Worm (Caenorhabditis elegans) whole organism, L4/young adult: ENCODE results near the gene T01D3.6.

Experiments
- W03F9.2 ChIP-seq: fragments of 150-350 bp; optimal IDR thresholded peaks from 2 replicates; lab custom pipeline; 2014; ENCODE audit warnings: missing biosample characterization, missing genetic modification characterization
- dao-5 ChIP-seq: sonication (generic microtip); optimal IDR thresholded peaks from 2 replicates; lab custom pipeline; 2016; ENCODE audit warnings: missing genotype, missing genetic modification characterization, moderate library complexity, missing compliant biosample characterization
- him-1 ChIP-seq: sonication (generic microtip); optimal IDR thresholded peaks from 2 replicates; lab custom pipeline; 2016; ENCODE audit warnings: missing genotype, missing genetic modification reagents, missing genetic modification characterization, missing compliant biosample characterization

Gene T01D3.6

ce11 chrV:13711060-13711459, 5.6 kb upstream of the T01D3.6 start, which contains the start of gene srx-96:
Gene srx-96 (plus strand): TSS chrV:13711360.
- TF ChIP-seq him-1 (tag; lab: Kevin White, UChicago): no peak
- no peak for TF ChIP-seq W03F9.2 (tag; lab: Kevin White, UChicago)
- TF ChIP-seq dao-5 (tag; lab: Kevin White, UChicago): no peak

DNA sequence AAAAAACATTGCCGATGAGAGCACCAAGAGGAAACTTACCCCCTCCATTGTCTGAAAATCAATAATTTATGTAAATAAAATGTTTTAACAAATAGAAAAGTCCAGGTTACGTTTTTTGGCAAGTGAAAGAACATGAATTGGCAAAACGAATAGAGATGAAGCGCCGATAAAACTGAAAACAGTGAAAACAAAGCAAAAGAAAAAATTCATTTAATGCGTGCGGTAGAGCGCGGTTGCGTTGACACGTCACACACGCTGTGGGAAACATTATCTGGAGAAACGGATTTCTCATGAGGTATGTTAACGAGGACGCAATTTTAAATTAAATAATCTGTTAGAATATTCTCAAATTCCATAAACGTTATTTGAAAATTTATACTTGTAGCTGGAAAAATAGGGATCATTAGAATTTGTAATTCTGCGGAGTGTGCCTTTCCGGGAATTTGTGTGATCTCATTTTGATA, 1.4 kb upstream of the T01D3.6 start, which contains the start of gene zipt-9:
Gene zipt-9, minus strand, starts transcription at position 51 of the 464 bp plus-strand sequence.
- TF ChIP-seq W03F9.2 (tag; lab: Kevin White, UChicago): no peak
- peak; percentile 30 for TF ChIP-seq him-1 (tag; lab: Kevin White, UChicago)

DNA sequence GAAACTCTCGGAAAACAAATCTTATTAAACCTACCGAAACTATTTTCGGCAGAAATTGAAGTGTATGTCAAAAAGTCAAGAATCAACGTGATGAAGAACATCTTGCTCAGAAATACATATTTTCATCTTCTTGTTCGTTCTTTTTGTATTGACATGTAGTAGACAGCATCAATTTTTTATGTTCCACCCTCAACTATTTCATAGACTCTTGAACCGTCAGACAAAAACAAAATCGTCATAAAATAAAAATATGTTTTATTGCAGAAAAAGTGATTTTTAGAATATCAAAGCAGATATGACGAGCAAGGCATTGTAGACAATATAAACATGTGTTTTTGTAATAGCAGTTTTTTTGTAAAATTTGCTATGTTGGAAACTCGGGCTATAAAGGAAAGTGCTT, 8.2 kb downstream of the T01D3.6 start, which contains the start of gene F35E12.2:
Gene F35E12.2, minus strand, starts transcription at position 101 of the 400 bp plus-strand sequence.
- TF ChIP-seq dao-5 (tag; lab: Kevin White, UChicago) (no peak), him-1 (tag; lab: Kevin White, UChicago) (no peak), W03F9.2 (tag; lab: Kevin White, UChicago) (no peak)

ce11 chrV:13725574-13725973, 8.9 kb downstream of the T01D3.6 start, which contains the start of gene fbxa-181:
Gene fbxa-181 (plus strand): TSS chrV:13725874.
- TF ChIP-seq dao-5 (tag; lab: Kevin White, UChicago): no peak
- no peak for TF ChIP-seq W03F9.2 (tag; lab: Kevin White, UChicago)
- no peak for TF ChIP-seq him-1 (tag; lab: Kevin White, UChicago)

DNA sequence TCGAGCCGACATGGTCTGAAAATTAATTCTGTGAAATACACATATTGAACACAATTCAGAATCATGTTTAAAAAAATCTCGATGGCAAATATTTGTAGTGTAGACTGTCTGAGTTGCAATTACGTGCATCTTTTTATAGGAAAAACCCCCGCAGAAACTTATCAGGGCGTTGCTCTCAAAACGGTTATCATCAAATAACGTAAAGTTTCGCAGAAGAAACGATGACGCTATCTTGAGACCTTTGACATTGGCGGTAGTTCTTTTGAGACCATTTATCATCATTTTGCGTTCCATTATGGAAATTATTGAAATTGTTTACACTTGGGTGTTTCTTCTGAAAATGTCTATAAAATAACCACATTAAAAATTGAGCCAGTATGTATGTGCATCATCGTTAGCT, 14.1 kb downstream of the T01D3.6 start, which contains the start of gene dct-17:
Gene dct-17, minus strand, starts transcription at position 23 of the 400 bp plus-strand sequence.
- no peak for TF ChIP-seq W03F9.2 (tag; lab: Kevin White, UChicago)
- TF ChIP-seq him-1 (tag; lab: Kevin White, UChicago): no peak
- TF ChIP-seq dao-5 (tag; lab: Kevin White, UChicago): no peak

ce11 chrV:13736147-13736546, 19.5 kb downstream of the T01D3.6 start, which contains the start of gene F35E12.6:
Gene F35E12.6 (minus strand): TSS chrV:13736247.
- no peak for TF ChIP-seq W03F9.2 (tag; lab: Kevin White, UChicago)
- no peak for TF ChIP-seq dao-5 (tag; lab: Kevin White, UChicago)
- TF ChIP-seq him-1 (tag; lab: Kevin White, UChicago): no peak

ce11 chrV:13738374-13738773, 21.8 kb downstream of the T01D3.6 start, which contains the start of gene irg-5:
Gene irg-5 (minus strand): TSS chrV:13738474.
- TF ChIP-seq him-1 (tag; lab: Kevin White, UChicago) (no peak), W03F9.2 (tag; lab: Kevin White, UChicago) (no peak), dao-5 (tag; lab: Kevin White, UChicago) (no peak)

- TF ChIP-seq him-1 (tag; lab: Kevin White, UChicago) (no peak), dao-5 (tag; lab: Kevin White, UChicago) (no peak), W03F9.2 (tag; lab: Kevin White, UChicago) (no peak)
Observed at ce11 chrV:13739901-13740300, 23.3 kb downstream of the T01D3.6 start.

DNA sequence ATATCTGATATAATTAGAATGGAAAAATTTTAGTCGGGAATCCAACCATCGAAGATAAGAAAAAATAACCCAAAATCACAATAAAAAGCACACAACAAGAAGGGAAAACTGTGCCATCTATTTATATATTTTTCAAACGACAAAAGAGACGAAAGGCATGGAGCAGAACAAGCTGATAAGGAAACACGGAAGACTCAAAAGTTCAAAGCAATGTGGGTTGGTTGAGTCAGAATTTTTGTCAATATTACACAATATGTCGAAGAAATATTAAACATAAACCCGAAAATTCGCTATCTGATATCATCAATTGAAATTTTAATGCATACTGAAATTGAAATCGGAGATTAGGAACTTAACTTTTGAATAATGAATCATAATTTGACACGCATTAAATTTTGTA, 28.3 kb downstream of the T01D3.6 start, which contains the start of gene F35E12.9:
Gene F35E12.9, minus strand, starts transcription at position 227 of the 400 bp plus-strand sequence.
- no peak for TF ChIP-seq W03F9.2 (tag; lab: Kevin White, UChicago)
- TF ChIP-seq him-1 (tag; lab: Kevin White, UChicago): no peak
- no peak for TF ChIP-seq dao-5 (tag; lab: Kevin White, UChicago)

DNA sequence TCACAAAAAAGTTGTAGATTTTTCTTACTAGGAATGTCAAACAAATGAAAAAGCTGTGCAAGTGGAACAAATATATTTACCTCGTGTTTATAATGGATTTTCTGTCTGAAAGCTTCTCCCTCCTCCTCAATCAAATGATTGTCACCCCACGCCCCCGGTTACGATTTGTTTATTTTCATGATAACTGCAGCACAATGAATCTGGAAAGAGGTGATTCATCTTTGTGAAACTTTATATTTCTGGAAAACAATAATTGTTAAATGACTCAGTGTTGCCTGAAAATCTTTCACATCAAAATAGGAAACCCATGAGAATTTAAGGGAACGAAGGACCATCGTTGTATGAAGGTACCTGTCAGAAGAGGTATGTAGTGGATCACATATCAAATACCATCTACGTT, 32.0 kb downstream of the T01D3.6 start, which contains the start of gene F35E12.10:
Gene F35E12.10, minus strand, starts transcription at position 101 of the 400 bp plus-strand sequence.
- TF ChIP-seq him-1 (tag; lab: Kevin White, UChicago) (no peak), W03F9.2 (tag; lab: Kevin White, UChicago) (no peak), dao-5 (tag; lab: Kevin White, UChicago) (no peak)

DNA sequence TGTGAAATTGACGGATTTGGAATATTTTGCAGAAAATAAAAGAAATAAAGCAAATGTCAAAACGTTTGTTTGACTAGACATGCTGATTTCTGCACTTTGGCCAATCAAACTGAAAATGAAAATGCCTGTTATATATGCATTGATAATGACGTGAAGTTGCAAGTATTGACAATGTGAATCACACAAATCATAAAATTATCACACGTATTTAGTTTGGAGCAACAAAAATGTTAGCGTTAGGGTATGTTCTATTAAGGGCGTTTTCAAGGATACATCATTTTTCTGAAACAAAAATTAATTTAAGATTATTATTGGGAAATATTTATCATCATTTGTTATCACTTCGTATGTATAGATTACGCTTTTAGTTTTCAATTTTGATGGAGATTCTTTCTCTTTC, 35.2 kb downstream of the T01D3.6 start, which contains the start of gene cld-9:
Gene cld-9, minus strand, starts transcription at position 81 of the 400 bp plus-strand sequence.
- TF ChIP-seq dao-5 (tag; lab: Kevin White, UChicago) (no peak), W03F9.2 (tag; lab: Kevin White, UChicago) (no peak), him-1 (tag; lab: Kevin White, UChicago) (no peak)

- TF ChIP-seq him-1 (tag; lab: Kevin White, UChicago) (no peak), W03F9.2 (tag; lab: Kevin White, UChicago) (no peak), dao-5 (tag; lab: Kevin White, UChicago) (no peak)
Observed at ce11 chrV:13753481-13753880, 36.9 kb downstream of the T01D3.6 start, which contains the start of gene F20G2.1. Gene F20G2.1 (minus strand): TSS chrV:13753581.

DNA sequence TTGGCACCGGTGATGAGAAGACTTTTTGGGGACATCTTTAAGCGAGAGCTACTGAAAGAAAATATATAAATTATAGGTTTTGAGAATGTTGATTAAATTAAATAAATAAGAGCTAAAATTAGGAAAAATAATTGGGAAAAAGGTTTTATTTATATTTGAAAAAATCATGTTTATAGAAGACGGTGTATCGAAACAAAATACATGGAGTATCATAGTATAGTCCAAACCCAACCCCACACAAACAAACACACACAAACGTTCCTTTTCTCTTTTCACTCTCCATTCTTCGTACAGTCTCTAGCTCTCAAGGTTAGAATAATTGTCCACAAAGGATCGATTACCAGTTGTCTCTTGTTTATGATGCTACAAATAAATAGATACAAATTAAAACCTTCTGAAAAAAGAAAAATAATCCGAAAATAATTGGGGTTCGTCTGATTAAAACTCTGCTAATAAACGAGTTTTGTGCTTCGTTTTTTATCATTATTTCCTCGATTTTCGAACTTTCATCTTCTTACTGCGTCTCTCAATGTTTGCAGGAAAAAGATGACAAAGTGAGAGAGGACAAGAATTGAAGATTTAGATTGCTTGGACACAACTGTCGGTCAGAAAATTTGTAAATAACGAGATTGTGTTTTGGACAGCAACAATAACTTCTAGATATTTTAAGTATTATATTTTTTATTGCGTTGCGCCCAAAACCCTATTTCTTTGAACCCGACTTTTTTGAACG, 39.9 kb downstream of the T01D3.6 start, which contains the start of gene F20G2.2:
Gene F20G2.2, minus strand, starts transcription at position 51 of the 733 bp plus-strand sequence.
- TF ChIP-seq W03F9.2 (tag; lab: Kevin White, UChicago): no peak
- TF ChIP-seq him-1 (tag; lab: Kevin White, UChicago): no peak
- TF ChIP-seq dao-5 (tag; lab: Kevin White, UChicago): no peak
